Worm (Caenorhabditis elegans) whole organism, mixed stage, embryonic: Measurements from ENCODE around the gene C44B11.1.

Experiments used
- bed-3 ChIP-seq: fragments of 200-800 bp; sonication (Bioruptor generic); optimal IDR thresholded peaks from 3 replicates; lab custom pipeline; 2018; ENCODE audit warnings: mild to moderate bottlenecking, missing genetic modification characterization, moderate library complexity, missing compliant biosample characterization
- blmp-1 ChIP-seq: fragments of 150-350 bp; optimal IDR thresholded peaks from 2 replicates; lab custom pipeline; 2014; ENCODE audit warnings: missing biosample characterization, missing genetic modification characterization
- ceh-43 ChIP-seq: fragments of 200-800 bp; sonication (Bioruptor generic); optimal IDR thresholded peaks from 2 replicates; lab custom pipeline; 2018; ENCODE audit warnings: mild to moderate bottlenecking, missing genetic modification characterization, moderate library complexity, missing compliant biosample characterization
- ceh-83 ChIP-seq: fragments of 200-800 bp; sonication (Bioruptor generic); optimal IDR thresholded peaks from 2 replicates; lab custom pipeline; 2018; ENCODE audit warnings: mild to moderate bottlenecking, missing genetic modification characterization, missing compliant biosample characterization
- ces-1 ChIP-seq: fragments of 150-350 bp; optimal IDR thresholded peaks from 2 replicates; lab custom pipeline; 2014; ENCODE audit warnings: missing biosample characterization, missing genetic modification reagents, missing genetic modification characterization
- cnd-1 ChIP-seq: fragments of 200-800 bp; sonication (Bioruptor generic); optimal IDR thresholded peaks from 2 replicates; lab custom pipeline; 2018; ENCODE audit warnings: mild to moderate bottlenecking, missing genetic modification characterization, missing compliant biosample characterization
- drap-1 ChIP-seq: fragments of 200-800 bp; sonication (Bioruptor generic); optimal IDR thresholded peaks from 3 replicates; lab custom pipeline; 2018; ENCODE audit warnings: mild to moderate bottlenecking, missing genetic modification characterization, missing compliant biosample characterization
- elt-1 ChIP-seq: sonication (generic microtip); optimal IDR thresholded peaks from 2 replicates; lab custom pipeline; 2017; ENCODE audit warnings: missing genetic modification characterization, mild to moderate bottlenecking, missing compliant biosample characterization, antibody characterized with exemption, moderate library complexity, borderline replicate concordance; ENCODE audit not compliant: insufficient read depth
- elt-3 ChIP-seq: fragments of 150-350 bp; optimal IDR thresholded peaks from 2 replicates; lab custom pipeline; 2014; ENCODE audit warnings: missing biosample characterization, missing genetic modification characterization
- flh-1 ChIP-seq: fragments of 200-800 bp; sonication (Bioruptor generic); optimal IDR thresholded peaks from 2 replicates; lab custom pipeline; 2018; ENCODE audit warnings: mild to moderate bottlenecking, missing genetic modification characterization, moderate library complexity, missing compliant biosample characterization
- ham-2 ChIP-seq: fragments of 200-800 bp; sonication (Bioruptor generic); optimal IDR thresholded peaks from 2 replicates; lab custom pipeline; 2018; ENCODE audit warnings: mild to moderate bottlenecking, missing genetic modification characterization, missing compliant biosample characterization
- hlh-1 ChIP-seq: fragments of 150-350 bp; optimal IDR thresholded peaks from 2 replicates; lab custom pipeline; 2014; ENCODE audit warnings: missing biosample characterization, missing genetic modification reagents, missing genetic modification characterization
- lin-13 ChIP-seq: fragments of 150-350 bp; optimal IDR thresholded peaks from 2 replicates; lab custom pipeline; 2014; ENCODE audit warnings: missing biosample characterization, missing genetic modification characterization
- lin-32 ChIP-seq: fragments of 200-800 bp; sonication (Bioruptor generic); optimal IDR thresholded peaks from 2 replicates; lab custom pipeline; 2018; ENCODE audit warnings: mild to moderate bottlenecking, missing genetic modification characterization, missing compliant biosample characterization
- lsy-2 ChIP-seq: fragments of 150-350 bp; optimal IDR thresholded peaks from 2 replicates; lab custom pipeline; 2014; ENCODE audit warnings: missing biosample characterization, missing genetic modification characterization
- mab-5 ChIP-seq: fragments of 150-350 bp; optimal IDR thresholded peaks from 2 replicates; lab custom pipeline; 2014; ENCODE audit warnings: missing biosample characterization, missing genetic modification characterization
- mep-1 ChIP-seq: fragments of 150-350 bp; optimal IDR thresholded peaks from 2 replicates; lab custom pipeline; 2017; ENCODE audit warnings: missing biosample characterization, missing genetic modification reagents, missing genetic modification characterization, inconsistent platforms
- mls-2 ChIP-seq: sonication (generic microtip); optimal IDR thresholded peaks from 2 replicates; lab custom pipeline; 2016; ENCODE audit warnings: mild to moderate bottlenecking, missing genetic modification characterization, moderate library complexity, missing compliant biosample characterization
- nhr-12 ChIP-seq: fragments of 150-350 bp; optimal IDR thresholded peaks from 2 replicates; lab custom pipeline; 2014; ENCODE audit warnings: missing biosample characterization, missing genetic modification characterization
- nhr-2 ChIP-seq: fragments of 150-350 bp; optimal IDR thresholded peaks from 2 replicates; lab custom pipeline; 2014; ENCODE audit warnings: missing biosample characterization, missing genetic modification characterization
- nhr-237 ChIP-seq: fragments of 150-350 bp; optimal IDR thresholded peaks from 2 replicates; lab custom pipeline; 2014; ENCODE audit warnings: missing biosample characterization, missing genetic modification characterization
- nhr-28 ChIP-seq: fragments of 150-350 bp; optimal IDR thresholded peaks from 2 replicates; lab custom pipeline; 2014; ENCODE audit warnings: missing biosample characterization, missing genetic modification characterization
- nhr-76 ChIP-seq: sonication (generic microtip); optimal IDR thresholded peaks from 2 replicates; lab custom pipeline; 2017; ENCODE audit warnings: missing biosample characterization, missing genetic modification characterization
- pha-4 ChIP-seq: fragments of 150-350 bp; optimal IDR thresholded peaks from 2 replicates; lab custom pipeline; 2018; ENCODE audit warnings: missing biosample characterization, missing genetic modification reagents, missing genetic modification characterization
- sem-2 ChIP-seq: fragments of 200-800 bp; sonication (Bioruptor generic); optimal IDR thresholded peaks from 2 replicates; lab custom pipeline; 2018; ENCODE audit warnings: mild to moderate bottlenecking, missing genetic modification characterization, missing compliant biosample characterization
- snpc-4 ChIP-seq: fragments of 150-350 bp; optimal IDR thresholded peaks from 2 replicates; lab custom pipeline; 2014; ENCODE audit warnings: missing biosample characterization, missing genetic modification characterization
- sptf-1 ChIP-seq: sonication (generic microtip); optimal IDR thresholded peaks from 2 replicates; lab custom pipeline; 2017; ENCODE audit warnings: mild to moderate bottlenecking, missing genetic modification characterization, moderate library complexity, missing compliant biosample characterization
- tbx-8 ChIP-seq: fragments of 200-800 bp; sonication (Bioruptor generic); optimal IDR thresholded peaks from 2 replicates; lab custom pipeline; 2018; ENCODE audit warnings: mild to moderate bottlenecking, missing genetic modification characterization, moderate library complexity, missing compliant biosample characterization
- unc-120 ChIP-seq: sonication (generic microtip); optimal IDR thresholded peaks from 2 replicates; lab custom pipeline; 2017; ENCODE audit warnings: missing genetic modification characterization, missing compliant biosample characterization; ENCODE audit not compliant: poor library complexity, severe bottlenecking
- unc-39 ChIP-seq: fragments of 150-350 bp; optimal IDR thresholded peaks from 2 replicates; lab custom pipeline; 2014; ENCODE audit warnings: missing biosample characterization, missing genetic modification characterization
- unc-62 ChIP-seq: fragments of 150-350 bp; optimal IDR thresholded peaks from 2 replicates; lab custom pipeline; 2014; ENCODE audit warnings: missing biosample characterization, missing genetic modification reagents, missing genetic modification characterization
- zip-8 ChIP-seq: fragments of 150-350 bp; optimal IDR thresholded peaks from 2 replicates; lab custom pipeline; 2014; ENCODE audit warnings: missing biosample characterization, missing genetic modification characterization
- ztf-11 ChIP-seq: fragments of 150-350 bp; optimal IDR thresholded peaks from 2 replicates; lab custom pipeline; 2014; ENCODE audit warnings: missing biosample characterization, missing genetic modification characterization

C44B11.1 gene

DNA sequence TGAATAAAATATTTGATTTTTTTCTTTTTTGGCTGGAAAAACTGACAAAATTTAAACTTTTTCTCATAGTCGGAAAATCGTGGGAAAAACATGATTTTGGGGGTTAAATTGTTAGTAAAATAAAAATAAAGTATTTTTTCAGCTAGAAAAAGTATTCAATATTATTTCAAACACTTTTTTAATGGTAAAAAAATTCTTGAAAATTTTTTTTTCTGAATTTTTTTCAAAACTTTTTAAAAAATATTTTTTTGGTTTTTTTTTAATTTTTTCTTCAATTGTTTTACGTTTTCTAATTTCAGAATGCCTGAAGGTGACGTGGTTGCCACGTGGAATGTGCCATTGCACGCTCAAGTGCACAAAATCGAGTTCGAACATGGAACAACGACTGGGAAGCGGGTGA is at the start of gene C44B11.1:
Gene C44B11.1, plus strand, starts transcription at position 301 of the 400 bp plus-strand sequence.
- TF ChIP-seq nhr-2 (tag; lab: Kevin White, UChicago) (no peak), mab-5 (tag; lab: Kevin White, UChicago) (no peak), tbx-8 (GFP tag; lab: Kevin White, UChicago) (no peak), nhr-76 (no peak), elt-3 (tag; lab: Kevin White, UChicago) (no peak), ceh-43 (GFP tag; lab: Kevin White, UChicago) (no peak), ham-2 (GFP tag; lab: Kevin White, UChicago) (no peak), unc-120 (no peak), ztf-11 (no peak), nhr-12 (tag; lab: Kevin White, UChicago) (no peak), lin-13 (tag; lab: Kevin White, UChicago) (no peak)

DNA sequence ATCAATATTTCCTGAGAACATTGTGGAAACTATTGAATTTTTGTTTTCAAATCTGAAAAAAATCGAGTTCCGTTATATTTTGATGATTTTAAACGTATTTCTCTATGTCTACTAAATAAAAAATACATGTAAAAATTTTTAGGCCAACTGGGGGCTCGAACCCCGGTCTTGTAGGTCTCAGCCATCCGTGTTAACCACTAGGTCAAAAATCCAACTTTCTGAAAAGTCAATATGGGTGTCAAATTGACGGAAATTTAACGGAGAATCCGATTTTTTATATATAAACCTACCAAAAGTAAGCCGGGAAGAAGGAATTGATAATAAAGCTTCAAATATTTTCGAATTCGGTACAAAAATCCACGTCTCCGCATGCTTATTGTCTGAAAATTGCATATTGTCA is 48.8 kb upstream of the C44B11.1 start:
- no peak for TF ChIP-seq mep-1 (tag; lab: Kevin White, UChicago)
- TF ChIP-seq cnd-1 (tag; lab: Kevin White, UChicago): no peak
- TF ChIP-seq unc-120: no peak
- TF ChIP-seq nhr-76: no peak
- TF ChIP-seq ceh-83: no peak
- TF ChIP-seq nhr-28 (tag; lab: Kevin White, UChicago): no peak

DNA sequence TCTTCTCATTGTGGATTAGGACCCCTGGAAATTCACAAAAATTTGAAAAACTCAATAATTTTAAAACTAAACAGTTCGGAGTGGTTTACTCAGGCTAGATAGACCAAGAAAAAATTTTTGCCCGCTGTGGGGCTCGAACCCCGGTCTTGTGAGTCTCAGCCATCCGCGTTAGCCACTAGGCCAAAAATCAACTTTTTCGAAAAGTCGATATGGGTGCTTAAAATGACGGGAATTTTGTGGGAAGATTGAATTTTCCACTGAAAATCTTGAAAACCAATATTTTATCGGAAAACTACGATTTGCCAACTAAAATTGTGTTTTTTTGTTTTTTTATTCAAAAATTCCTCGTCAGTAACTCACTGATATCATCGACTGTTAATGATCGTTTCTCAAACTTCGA is 47.5 kb upstream of the C44B11.1 start:
- TF ChIP-seq pha-4 (tag; lab: Kevin White, UChicago) (no peak), cnd-1 (tag; lab: Kevin White, UChicago) (no peak), ceh-83 (no peak), elt-1 (tag; lab: Kevin White, UChicago) (no peak), mep-1 (tag; lab: Kevin White, UChicago) (no peak), lin-13 (tag; lab: Kevin White, UChicago) (no peak), flh-1 (GFP tag; lab: Kevin White, UChicago) (no peak), ces-1 (GFP tag; lab: Kevin White, UChicago) (no peak), unc-120 (no peak), nhr-237 (tag; lab: Kevin White, UChicago) (no peak), sptf-1 (tag; lab: Kevin White, UChicago) (no peak), snpc-4 (tag; lab: Kevin White, UChicago) (no peak), hlh-1 (tag; lab: Kevin White, UChicago) (no peak), lsy-2 (tag; lab: Kevin White, UChicago) (no peak), drap-1 (GFP tag; lab: Kevin White, UChicago) (no peak), mls-2 (tag; lab: Kevin White, UChicago) (no peak), blmp-1 (tag; lab: Kevin White, UChicago) (no peak), unc-62 (no peak), lin-32 (GFP tag; lab: Kevin White, UChicago) (no peak)

DNA sequence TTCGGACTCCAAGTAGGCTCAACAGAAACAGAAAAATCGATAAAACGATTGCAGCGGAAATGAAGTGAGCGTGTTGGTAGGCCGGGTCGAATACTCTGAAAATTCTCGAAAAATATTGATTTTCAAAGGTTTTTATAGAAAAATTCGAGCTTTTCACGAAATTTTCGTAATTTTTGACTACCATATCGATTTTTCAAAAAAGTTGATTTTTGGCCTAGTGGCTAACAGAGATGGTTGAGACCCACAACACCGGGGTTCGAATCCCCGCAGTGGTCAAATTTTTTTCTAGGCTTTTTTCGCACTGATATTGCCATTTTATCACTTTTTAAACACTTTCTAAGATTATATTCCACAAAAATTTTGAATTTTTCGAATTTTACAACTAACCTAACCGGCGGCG is 46.3 kb upstream of the C44B11.1 start:
- TF ChIP-seq ztf-11 (no peak), sem-2 (GFP tag; lab: Kevin White, UChicago) (no peak), nhr-237 (tag; lab: Kevin White, UChicago) (no peak), lin-13 (tag; lab: Kevin White, UChicago) (no peak), lin-32 (GFP tag; lab: Kevin White, UChicago) (no peak), cnd-1 (tag; lab: Kevin White, UChicago) (no peak), unc-120 (no peak), tbx-8 (GFP tag; lab: Kevin White, UChicago) (no peak), pha-4 (tag; lab: Kevin White, UChicago) (no peak), bed-3 (no peak), ceh-83 (no peak), zip-8 (tag; lab: Kevin White, UChicago) (no peak), unc-39 (tag; lab: Kevin White, UChicago) (no peak), nhr-76 (no peak)

DNA sequence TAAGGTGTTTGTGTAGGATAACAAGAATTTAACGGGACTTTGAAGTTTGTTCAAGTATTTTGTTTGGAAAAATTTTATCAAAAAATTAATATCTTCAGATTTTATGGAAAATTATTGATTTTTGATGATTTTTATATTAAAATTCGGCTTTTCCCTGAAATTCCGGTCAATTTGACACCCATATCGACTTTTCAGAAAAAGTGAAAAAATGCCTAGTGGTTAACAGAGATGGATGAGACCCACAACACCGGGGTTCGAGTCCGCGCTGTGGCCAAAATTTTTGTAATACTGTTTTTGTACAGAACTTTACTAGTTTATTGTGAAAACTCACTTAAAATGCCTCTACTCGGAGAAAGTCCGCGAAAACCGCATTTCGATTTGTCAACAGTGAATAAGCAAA is 45.5 kb upstream of the C44B11.1 start:
- TF ChIP-seq sptf-1 (tag; lab: Kevin White, UChicago): no peak
- no peak for TF ChIP-seq flh-1 (GFP tag; lab: Kevin White, UChicago)
- TF ChIP-seq bed-3: no peak
- TF ChIP-seq ces-1 (GFP tag; lab: Kevin White, UChicago): no peak
- TF ChIP-seq drap-1 (GFP tag; lab: Kevin White, UChicago): no peak
- TF ChIP-seq, all 35 proteins: peak for 0
